Comparison of ENCODE assay signal across 7 worm cellular contexts in the genomic region with DNA sequence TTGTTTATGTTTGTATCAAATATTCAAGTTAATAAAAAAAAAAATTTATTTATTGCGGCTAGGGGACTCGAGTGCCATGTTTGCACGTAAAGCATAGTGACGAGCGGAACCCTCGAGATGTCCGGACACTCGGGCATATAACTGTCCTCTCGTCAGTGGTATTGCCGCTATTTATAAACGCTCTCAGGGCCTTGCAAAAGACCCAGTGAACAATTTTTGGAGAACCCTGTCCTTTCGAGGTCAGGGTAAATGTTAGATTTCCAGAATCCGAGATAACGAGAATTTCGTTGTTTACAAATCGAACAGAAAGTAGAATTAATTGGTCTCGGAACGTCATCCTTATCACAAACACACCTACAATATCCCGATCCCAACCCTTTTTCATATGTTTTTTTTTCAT.
TF ChIP-seq lines count a peak whose summit lies in the region.

D1086.3 (plus strand) TSS at position 390 of the 400 bp plus-strand sequence.

TF ChIP-seq in whole organism, L1 larva, 84 proteins besides CTCF, POLR2A, EP300 and RAD21 (continues in another document):
- TF ChIP-seq alr-1 (tag; optimal IDR thresholded peaks at IDR 0.05; lab: Kevin White, UChicago; ENCODE audit: borderline replicate concordance): no peak
- no peak for TF ChIP-seq nhr-11 (tag; optimal IDR thresholded peaks at IDR 0.05; lab: Kevin White, UChicago)
- no peak for TF ChIP-seq nhr-12 (tag; optimal IDR thresholded peaks at IDR 0.05; lab: Kevin White, UChicago)
- peak; percentile 31 for TF ChIP-seq tbx-2 (tag; optimal IDR thresholded peaks at IDR 0.05; lab: Kevin White, UChicago)
- TF ChIP-seq dsc-1 (tag; optimal IDR thresholded peaks at IDR 0.05; lab: Kevin White, UChicago): peak; percentile 47
- TF ChIP-seq mdl-1 (tag; optimal IDR thresholded peaks at IDR 0.05; lab: Kevin White, UChicago): no peak
- no peak for TF ChIP-seq efl-3 (GFP tag; optimal IDR thresholded peaks at IDR 0.05; lab: Kevin White, UChicago)
- TF ChIP-seq snpc-4 (tag; optimal IDR thresholded peaks at IDR 0.05; lab: Kevin White, UChicago): peak; percentile 98
- no peak for TF ChIP-seq fkh-10 (GFP tag; optimal IDR thresholded peaks at IDR 0.05; lab: Kevin White, UChicago)
- no peak for TF ChIP-seq egl-13 (tag; optimal IDR thresholded peaks at IDR 0.05; lab: Kevin White, UChicago)
- TF ChIP-seq fos-1 (tag; optimal IDR thresholded peaks at IDR 0.05; lab: Kevin White, UChicago): no peak
- TF ChIP-seq C04F5.9 (tag; optimal IDR thresholded peaks at IDR 0.05; lab: Kevin White, UChicago): no peak
- no peak for TF ChIP-seq ceh-82 (tag; optimal IDR thresholded peaks at IDR 0.05; lab: Kevin White, UChicago)

TF ChIP-seq in whole organism, L2 larva, 48 proteins besides CTCF, POLR2A, EP300 and RAD21 (continues in another document):
- peak; percentile 30 for TF ChIP-seq nhr-129 (tag; optimal IDR thresholded peaks at IDR 0.05; lab: Kevin White, UChicago)
- TF ChIP-seq nhr-21 (tag; optimal IDR thresholded peaks at IDR 0.05; lab: Kevin White, UChicago): peak; percentile 39
- no peak for TF ChIP-seq nhr-6 (tag; optimal IDR thresholded peaks at IDR 0.05; lab: Kevin White, UChicago)
- TF ChIP-seq sma-3 (GFP tag; optimal IDR thresholded peaks at IDR 0.05; lab: Kevin White, UChicago): peak; percentile 35
- peak; percentile 40 for TF ChIP-seq sma-9 (GFP tag; optimal IDR thresholded peaks at IDR 0.05; lab: Kevin White, UChicago)
- no peak for TF ChIP-seq sma-9 (tag; optimal IDR thresholded peaks at IDR 0.05; lab: Kevin White, UChicago)
- TF ChIP-seq fos-1 (tag; optimal IDR thresholded peaks at IDR 0.05; lab: Kevin White, UChicago): peak; percentile 1
- peak in 1 of 2 experiments; percentile 44 for TF ChIP-seq lsy-2 (tag; optimal IDR thresholded peaks at IDR 0.05; lab: Kevin White, UChicago)
- TF ChIP-seq peb-1 (tag; optimal IDR thresholded peaks at IDR 0.05; lab: Kevin White, UChicago): no peak
- peak; percentile 5 for TF ChIP-seq C34F6.9 (tag; optimal IDR thresholded peaks at IDR 0.05; lab: Kevin White, UChicago)
- TF ChIP-seq mbf-1 (tag; optimal IDR thresholded peaks at IDR 0.05; lab: Kevin White, UChicago): no peak
- TF ChIP-seq lin-13 (GFP tag; optimal IDR thresholded peaks at IDR 0.05; lab: Kevin White, UChicago): peak; percentile 8

TF ChIP-seq in whole organism, L3 larva, 47 proteins besides CTCF, POLR2A, EP300 and RAD21 (continues in another document):
- TF ChIP-seq ama-1 (optimal IDR thresholded peaks at IDR 0.05; lab: Kevin White, UChicago) (peak; percentile 90), nhr-25 (tag; optimal IDR thresholded peaks at IDR 0.05; lab: Kevin White, UChicago) (peak; percentile 54), lin-15B (tag; optimal IDR thresholded peaks at IDR 0.05; lab: Kevin White, UChicago) (peak; percentile 8), mdl-1 (tag; optimal IDR thresholded peaks at IDR 0.05; lab: Kevin White, UChicago) (no peak), nhr-43 (tag; optimal IDR thresholded peaks at IDR 0.05; lab: Kevin White, UChicago; ENCODE audit: poor library complexity, severe bottlenecking) (peak; percentile 59), snpc-4 (tag; optimal IDR thresholded peaks at IDR 0.05; lab: Kevin White, UChicago) (peak; percentile 97), elt-1 (tag; optimal IDR thresholded peaks at IDR 0.05; lab: Kevin White, UChicago) (no peak), elt-2 (tag; optimal IDR thresholded peaks at IDR 0.05; lab: Kevin White, UChicago) (peak; percentile 12), pqm-1 (tag; optimal IDR thresholded peaks at IDR 0.05; lab: Kevin White, UChicago) (peak; percentile 67), R02D3.7 (tag; optimal IDR thresholded peaks at IDR 0.05; lab: Kevin White, UChicago) (peak; percentile 20), nhr-12 (tag; optimal IDR thresholded peaks at IDR 0.05; lab: Kevin White, UChicago) (no peak), nfya-1 (tag; optimal IDR thresholded peaks at IDR 0.05; lab: Kevin White, UChicago; ENCODE audit: insufficient read depth) (peak; percentile 29)

TF ChIP-seq in whole organism, L4 larva, 104 proteins besides CTCF, POLR2A, EP300 and RAD21 (continues in another document):
- no peak for TF ChIP-seq nhr-6 (tag; optimal IDR thresholded peaks at IDR 0.05; lab: Kevin White, UChicago)
- no peak for TF ChIP-seq ztf-7 (tag; optimal IDR thresholded peaks at IDR 0.05; lab: Kevin White, UChicago)
- no peak for TF ChIP-seq nhr-28 (tag; optimal IDR thresholded peaks at IDR 0.05; lab: Kevin White, UChicago)
- no peak for TF ChIP-seq dve-1 (tag; optimal IDR thresholded peaks at IDR 0.05; lab: Kevin White, UChicago; ENCODE audit: insufficient read depth)
- 0 out of 2 replicates have a peak, but pooled peaks have one; percentile 20 for TF ChIP-seq php-3 (GFP tag; IDR thresholded peaks at IDR 0.05; lab: Robert Waterston, UW)
- TF ChIP-seq unc-130 (GFP tag; optimal IDR thresholded peaks at IDR 0.05; lab: Kevin White, UChicago): no peak
- TF ChIP-seq unc-39 (tag; optimal IDR thresholded peaks at IDR 0.05; lab: Kevin White, UChicago): no peak
- TF ChIP-seq Y5F2A.4 (GFP tag; optimal IDR thresholded peaks at IDR 0.05; lab: Kevin White, UChicago): no peak
- TF ChIP-seq duxl-1 (tag; optimal IDR thresholded peaks at IDR 0.05; lab: Kevin White, UChicago; ENCODE audit: poor library complexity): peak; percentile 14
- no peak for TF ChIP-seq nhr-11 (tag; optimal IDR thresholded peaks at IDR 0.05; lab: Kevin White, UChicago)
- peak; percentile 74 for TF ChIP-seq mes-2 (tag; optimal IDR thresholded peaks at IDR 0.05; lab: Kevin White, UChicago; ENCODE audit: poor library complexity, severe bottlenecking)
- peak; percentile 88 for TF ChIP-seq snpc-4 (tag; optimal IDR thresholded peaks at IDR 0.05; lab: Kevin White, UChicago)
- no peak for TF ChIP-seq nhr-76 (tag; optimal IDR thresholded peaks at IDR 0.05; lab: Kevin White, UChicago)

TF ChIP-seq in whole organism, early embryonic, 17 proteins besides CTCF, POLR2A, EP300 and RAD21:
- TF ChIP-seq F13C5.2 (tag; optimal IDR thresholded peaks at IDR 0.05; lab: Kevin White, UChicago): peak; percentile 1
- no peak for TF ChIP-seq sea-1 (GFP tag; conservative IDR thresholded peaks at IDR 0.05; lab: Robert Waterston, UW)

TF ChIP-seq in whole organism, late embryonic, 69 proteins besides CTCF, POLR2A, EP300 and RAD21:
- TF ChIP-seq ama-1 (optimal IDR thresholded peaks at IDR 0.05; lab: Kevin White, UChicago) (peak; percentile 72), ceh-45 (GFP tag; IDR thresholded peaks at IDR 0.05; lab: Robert Waterston, UW) (no peak)

TF ChIP-seq in whole organism, young adult, 124 proteins besides CTCF, POLR2A, EP300 and RAD21 (continues in another document):
- TF ChIP-seq akir-1 (GFP tag; optimal IDR thresholded peaks at IDR 0.05; lab: Kevin White, UChicago): no peak
- TF ChIP-seq hlh-26 (GFP tag; conservative IDR thresholded peaks at IDR 0.05; lab: Robert Waterston, UW): no peak
- TF ChIP-seq gei-17 (GFP tag; optimal IDR thresholded peaks at IDR 0.05; lab: Kevin White, UChicago): no peak
- 0 out of 2 replicates have a peak, but pooled peaks have one; percentile 69 for TF ChIP-seq Y53G8AR.9 (GFP tag; conservative IDR thresholded peaks at IDR 0.05; lab: Robert Waterston, UW)
- TF ChIP-seq lin-54 (GFP tag; optimal IDR thresholded peaks at IDR 0.05; lab: Kevin White, UChicago): peak; percentile 63
- TF ChIP-seq xnd-1 (tag; optimal IDR thresholded peaks at IDR 0.05; lab: Kevin White, UChicago): peak; percentile 49
- TF ChIP-seq snpc-3.4 (tag; optimal IDR thresholded peaks at IDR 0.05; lab: Kevin White, UChicago): peak; percentile 98
- no peak for TF ChIP-seq attf-5 (GFP tag; optimal IDR thresholded peaks at IDR 0.05; lab: Kevin White, UChicago)
- TF ChIP-seq rcor-1 (GFP tag; IDR thresholded peaks at IDR 0.05; lab: Robert Waterston, UW): peak; percentile 62
- peak; percentile 67 for TF ChIP-seq mcd-1 (GFP tag; IDR thresholded peaks at IDR 0.05; lab: Robert Waterston, UW)
- no peak for TF ChIP-seq bed-2 (GFP tag; IDR thresholded peaks at IDR 0.05; lab: Robert Waterston, UW)
- TF ChIP-seq ztf-28 (GFP tag; IDR thresholded peaks at IDR 0.05; lab: Robert Waterston, UW): no peak
- TF ChIP-seq aptf-3 (GFP tag; IDR thresholded peaks at IDR 0.05; lab: Robert Waterston, UW): no peak
- TF ChIP-seq ceh-40 (GFP tag; IDR thresholded peaks at IDR 0.05; lab: Robert Waterston, UW): no peak
- no peak for TF ChIP-seq madf-10 (tag; optimal IDR thresholded peaks at IDR 0.05; lab: Kevin White, UChicago)
- TF ChIP-seq nhr-90 (tag; optimal IDR thresholded peaks at IDR 0.05; lab: Kevin White, UChicago): no peak
- TF ChIP-seq C06A6.2 (GFP tag; conservative IDR thresholded peaks at IDR 0.05; lab: Robert Waterston, UW): no peak
- TF ChIP-seq zfh-2 (GFP tag; conservative IDR thresholded peaks at IDR 0.05; lab: Robert Waterston, UW): no peak
- no peak for TF ChIP-seq egrh-3 (GFP tag; IDR thresholded peaks at IDR 0.05; lab: Robert Waterston, UW)
- TF ChIP-seq unc-130 (GFP tag; optimal IDR thresholded peaks at IDR 0.05; lab: Kevin White, UChicago): peak; percentile 59
- TF ChIP-seq madf-3 (GFP tag; IDR thresholded peaks at IDR 0.05; lab: Robert Waterston, UW): no peak; the same call in 1 of the 2 replicates
- no peak for TF ChIP-seq mel-28 (tag; optimal IDR thresholded peaks at IDR 0.05; lab: Kevin White, UChicago; ENCODE audit: borderline replicate concordance)
- peak; percentile 52 for TF ChIP-seq repo-1 (tag; optimal IDR thresholded peaks at IDR 0.05; lab: Kevin White, UChicago)
- TF ChIP-seq ceh-58 (GFP tag; IDR thresholded peaks at IDR 0.05; lab: Robert Waterston, UW): no peak
- TF ChIP-seq ceh-100 (GFP tag; IDR thresholded peaks at IDR 0.05; lab: Robert Waterston, UW): peak; percentile 67
- peak; percentile 75 for TF ChIP-seq madf-8 (GFP tag; conservative IDR thresholded peaks at IDR 0.05; lab: Robert Waterston, UW)
- no peak for TF ChIP-seq let-526 (GFP tag; IDR thresholded peaks at IDR 0.05; lab: Robert Waterston, UW)
- 0 out of 2 replicates have a peak, but pooled peaks have one; percentile 54 for TF ChIP-seq lin-26 (GFP tag; IDR thresholded peaks at IDR 0.05; lab: Robert Waterston, UW)
- TF ChIP-seq lsy-27 (tag; optimal IDR thresholded peaks at IDR 0.05; lab: Kevin White, UChicago; ENCODE audit: borderline replicate concordance, insufficient read depth): no peak
- TF ChIP-seq F23B12.7 (tag; optimal IDR thresholded peaks at IDR 0.05; lab: Kevin White, UChicago; ENCODE audit: insufficient read depth): peak; percentile 26
- no peak for TF ChIP-seq F57A8.1 (GFP tag; optimal IDR thresholded peaks at IDR 0.05; lab: Kevin White, UChicago)
- TF ChIP-seq T07F8.4 (tag; optimal IDR thresholded peaks at IDR 0.05; lab: Kevin White, UChicago): no peak
- no peak for TF ChIP-seq F55B11.4 (tag; optimal IDR thresholded peaks at IDR 0.05; lab: Kevin White, UChicago; ENCODE audit: borderline replicate concordance, insufficient read depth)
- TF ChIP-seq him-1 (tag; optimal IDR thresholded peaks at IDR 0.05; lab: Kevin White, UChicago): peak; percentile 97
- TF ChIP-seq nfya-2 (GFP tag; IDR thresholded peaks at IDR 0.05; lab: Robert Waterston, UW): no peak
- no peak for TF ChIP-seq lin-35 (GFP tag; optimal IDR thresholded peaks at IDR 0.05; lab: Kevin White, UChicago)
